Fruit fly (Drosophila melanogaster): ENCODE data around the gene Cyp4e3.

Gene Cyp4e3

DNA sequence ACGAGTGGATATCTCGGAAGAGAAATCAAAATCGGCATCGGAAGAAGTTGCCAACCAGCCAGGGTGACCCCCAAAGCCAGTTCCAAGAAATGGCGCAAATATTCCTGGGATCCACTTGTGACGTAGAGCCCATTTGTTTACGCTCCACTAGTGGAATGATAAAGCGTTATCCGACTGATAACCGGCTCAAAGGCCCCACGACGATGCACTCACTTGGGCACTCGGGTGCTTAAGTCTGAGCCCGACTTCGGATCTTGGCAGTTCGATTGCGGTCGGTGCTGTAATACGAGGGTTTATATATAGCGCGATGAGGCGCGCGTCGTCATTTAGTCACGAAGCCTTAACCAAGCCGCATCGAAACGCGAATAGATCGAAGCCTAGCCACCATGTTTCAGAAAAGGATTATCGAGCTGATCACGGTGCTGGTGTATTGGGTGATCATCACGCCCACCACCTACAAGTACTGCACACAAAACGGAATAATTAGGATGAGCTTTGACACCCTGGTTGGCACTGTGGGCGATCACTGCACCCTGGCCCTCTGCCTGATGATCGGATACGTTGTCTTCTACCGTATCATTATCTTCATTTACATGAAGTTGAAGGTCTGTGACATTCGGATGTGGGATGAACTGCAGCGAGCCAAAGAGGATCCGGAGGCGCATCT lies 20.1 kb downstream of the Cyp4e3 start, which contains the start of gene CG13116:
CG13116 (plus strand) TSS at position 323 of the 667 bp plus-strand sequence.
- TF ChIP-seq CG17801 (GFP tag; optimal IDR thresholded peaks at IDR 0.05; ENCODE audit: partially characterized antibody) = no peak

DNA sequence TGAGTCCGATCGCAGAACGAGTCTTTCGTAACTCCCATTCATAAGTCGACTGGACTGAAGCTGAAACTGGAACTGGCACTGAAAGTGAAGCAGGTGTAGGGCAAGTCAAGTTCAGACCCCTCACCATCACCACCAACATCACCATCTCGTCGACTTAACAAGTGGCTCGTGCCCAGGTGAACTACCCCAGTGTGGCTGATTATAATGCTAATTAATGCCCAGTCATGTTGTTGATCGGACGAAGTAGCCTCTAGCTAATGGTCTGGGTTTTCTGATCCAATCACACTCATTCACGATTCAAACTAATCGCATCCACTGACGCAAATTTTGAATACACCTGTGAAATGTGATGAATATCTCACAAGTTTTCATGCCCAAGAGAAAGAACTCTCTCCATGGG lies 21.1 kb downstream of the Cyp4e3 start:
- TF ChIP-seq CG17801 (GFP tag; optimal IDR thresholded peaks at IDR 0.05; ENCODE audit: partially characterized antibody) = no peak

DNA sequence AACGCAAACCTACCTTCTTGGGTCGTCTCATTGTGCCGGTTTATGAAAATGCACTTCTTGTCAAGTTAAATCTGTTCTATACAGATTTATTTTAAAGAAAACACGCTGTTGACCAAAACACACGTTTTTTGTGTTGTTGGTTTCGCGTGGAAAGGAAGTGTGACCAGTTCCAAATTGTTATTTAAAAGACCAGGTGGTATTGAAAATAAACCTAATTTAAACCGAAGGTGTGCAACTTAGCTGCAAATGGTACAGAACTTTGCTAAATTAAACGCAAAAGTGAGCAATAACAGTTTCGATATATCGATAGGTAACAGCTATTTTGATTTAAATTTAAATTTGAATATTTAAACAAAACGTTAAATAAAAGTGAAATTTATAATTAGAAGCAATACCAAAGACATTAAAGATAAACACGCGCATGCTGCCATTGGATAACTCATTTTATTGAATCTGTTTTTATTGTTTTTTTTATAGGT lies 38.7 kb downstream of the Cyp4e3 start, which contains the start of gene CG4364:
CG4364 (minus strand) TSS at position 165 of the 479 bp plus-strand sequence.
- TF ChIP-seq CG17801 (GFP tag; optimal IDR thresholded peaks at IDR 0.05; ENCODE audit: partially characterized antibody) = no peak

DNA sequence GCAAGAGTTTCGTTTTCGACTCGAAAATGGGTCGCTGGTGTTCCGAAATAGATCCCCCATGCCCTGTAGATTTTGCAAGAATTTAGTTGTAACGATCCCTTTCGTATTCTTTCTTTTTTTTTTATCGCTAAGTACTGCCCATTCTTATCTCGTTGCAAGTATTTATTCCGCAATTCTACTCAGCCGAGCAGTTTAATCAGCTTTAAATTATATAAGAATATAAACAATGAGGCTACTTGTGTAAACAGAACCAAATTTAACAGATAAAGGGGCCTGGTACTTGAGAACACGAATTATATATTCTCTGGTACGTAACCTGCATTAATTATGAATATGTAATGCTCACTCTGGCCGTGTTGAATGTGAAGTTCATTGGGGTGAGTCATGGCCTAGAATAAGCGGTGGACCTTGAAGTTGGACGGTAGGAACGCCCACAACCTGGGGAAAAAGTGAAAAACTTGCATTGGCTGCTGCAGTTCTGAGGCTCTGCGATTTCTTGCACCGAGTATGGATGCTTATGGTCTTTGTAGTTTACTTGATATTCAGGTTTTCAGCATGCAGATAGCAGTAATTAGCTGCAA lies 42.3 kb downstream of the Cyp4e3 start:
- no peak for TF ChIP-seq CG17801 (GFP tag; optimal IDR thresholded peaks at IDR 0.05; ENCODE audit: partially characterized antibody)

DNA sequence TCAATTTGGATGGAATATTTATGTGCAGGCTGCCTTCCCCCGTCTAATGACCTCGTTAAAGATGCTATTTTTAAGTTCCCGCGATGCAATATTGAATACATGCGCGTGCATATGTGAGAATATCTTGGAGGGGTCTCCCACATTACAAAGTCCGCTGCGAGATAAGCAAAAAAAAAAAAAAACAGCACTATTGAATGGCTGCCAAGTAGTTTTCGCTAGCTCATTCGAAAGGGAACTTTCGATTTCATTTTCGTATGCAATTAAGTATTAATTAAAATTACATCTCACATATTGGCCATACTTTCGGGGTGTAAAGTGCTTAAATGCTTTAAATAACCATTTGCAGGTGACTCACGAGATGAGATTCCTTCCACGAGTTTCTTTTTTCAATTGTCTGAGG lies 42.8 kb downstream of the Cyp4e3 start:
- no peak for TF ChIP-seq CG17801 (GFP tag; optimal IDR thresholded peaks at IDR 0.05; ENCODE audit: partially characterized antibody)

DNA sequence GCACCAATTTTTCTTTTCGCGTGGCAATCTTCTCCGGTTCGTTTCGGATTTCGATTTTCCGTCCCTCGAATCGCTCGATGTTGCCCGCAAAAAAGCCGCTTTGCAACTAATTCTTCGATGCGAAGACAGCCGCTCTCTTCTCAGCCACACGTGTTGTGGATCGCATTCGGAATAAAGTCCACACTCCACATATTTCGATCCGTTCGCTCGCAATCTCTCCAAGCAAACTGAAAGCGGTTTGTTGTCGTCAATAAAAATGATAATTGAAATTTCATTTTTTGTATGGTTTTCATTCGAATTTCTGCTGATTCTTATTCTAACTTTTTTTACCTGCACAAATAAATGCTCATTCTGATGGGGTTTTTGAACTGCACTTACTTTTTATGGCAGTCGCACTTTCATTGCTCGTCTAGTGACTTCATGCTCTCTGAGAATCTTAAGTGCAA lies 44.0 kb downstream of the Cyp4e3 start, which contains the start of gene CG31710:
CG31710 (minus strand) TSS at position 83 of the 446 bp plus-strand sequence.
- peak; percentile 10 for TF ChIP-seq CG17801 (GFP tag; optimal IDR thresholded peaks at IDR 0.05; ENCODE audit: partially characterized antibody)

DNA sequence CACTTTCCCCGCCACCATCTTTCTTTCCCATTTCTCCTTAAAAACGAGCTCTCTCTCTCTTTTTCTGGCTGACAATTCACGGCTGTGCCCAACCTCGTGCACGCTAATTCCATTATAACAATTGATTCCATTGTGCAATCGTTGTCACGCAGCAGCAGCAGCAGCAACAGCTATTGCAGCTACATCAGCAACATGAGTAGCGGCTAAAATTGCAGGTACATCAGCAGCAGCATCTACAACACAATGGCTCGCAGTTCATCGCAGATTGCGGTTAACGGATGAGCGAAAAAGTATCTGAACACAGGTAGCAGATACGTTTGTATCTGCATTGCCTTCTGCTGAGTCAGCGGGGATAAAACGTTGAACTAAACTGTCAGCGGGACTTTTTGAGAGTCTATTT lies 44.6 kb downstream of the Cyp4e3 start:
- TF ChIP-seq CG17801 (GFP tag; optimal IDR thresholded peaks at IDR 0.05; ENCODE audit: partially characterized antibody) = no peak

DNA sequence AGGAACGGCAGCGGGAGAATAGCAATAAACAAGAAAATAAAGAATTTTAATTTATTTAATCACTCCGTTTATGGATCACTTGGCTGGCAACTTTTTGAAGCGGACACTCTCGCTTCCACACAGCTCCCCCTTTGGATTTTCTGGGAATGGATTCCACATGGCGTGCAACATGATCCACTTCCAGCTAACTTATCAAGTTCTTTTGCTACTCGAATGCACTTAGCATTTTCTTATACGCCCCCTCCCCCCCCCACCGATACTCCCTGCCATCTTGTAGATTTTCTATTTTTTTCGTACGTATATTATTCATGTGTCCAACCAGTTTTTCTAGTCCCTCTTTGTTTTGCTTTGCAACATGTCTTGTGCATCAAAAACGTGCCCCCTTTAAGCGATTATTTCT lies 45.5 kb downstream of the Cyp4e3 start:
- no peak for TF ChIP-seq CG17801 (GFP tag; optimal IDR thresholded peaks at IDR 0.05; ENCODE audit: partially characterized antibody)

DNA sequence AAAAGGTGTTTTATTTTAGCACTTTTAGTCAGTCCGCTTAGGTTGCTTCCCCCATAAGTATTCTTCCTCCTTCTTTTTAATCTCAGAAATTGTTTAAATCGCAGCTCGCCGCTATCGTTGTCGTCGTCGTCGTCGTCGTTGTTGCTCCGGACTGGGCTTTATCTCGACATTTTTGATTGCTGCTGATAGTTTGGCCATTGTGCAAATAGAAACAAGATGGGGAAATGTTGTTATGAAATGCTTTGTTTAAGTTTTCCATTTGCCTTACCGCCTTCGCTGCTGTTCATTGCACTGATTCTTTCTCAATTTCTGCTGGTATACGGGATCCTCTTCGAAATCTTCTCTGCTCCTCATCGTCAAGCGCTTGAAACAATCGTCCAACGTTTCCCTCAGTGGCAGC lies 46.9 kb downstream of the Cyp4e3 start:
- no peak for TF ChIP-seq CG17801 (GFP tag; optimal IDR thresholded peaks at IDR 0.05; ENCODE audit: partially characterized antibody)

DNA sequence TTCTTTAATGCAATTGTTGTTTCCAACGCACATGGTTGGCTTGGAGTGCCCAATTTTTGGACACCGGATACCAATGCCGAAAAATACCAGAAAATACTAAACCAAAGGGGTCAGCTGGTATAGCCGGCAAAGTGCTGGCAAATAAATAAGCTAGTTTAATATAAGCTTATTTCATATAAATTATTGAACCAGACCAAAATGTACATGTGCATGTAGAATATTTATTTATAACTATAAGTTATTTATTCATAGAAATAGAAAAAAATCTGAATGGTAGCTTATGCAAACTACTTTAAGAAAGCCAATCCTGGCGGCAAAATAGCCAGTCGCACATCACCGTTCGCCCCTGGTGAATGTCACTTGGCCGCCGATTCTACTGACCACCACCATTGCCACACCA lies 49.4 kb downstream of the Cyp4e3 start, which contains the start of gene pelo:
pelo (plus strand) TSS at position 357 of the 400 bp plus-strand sequence.
- peak; percentile 64 for TF ChIP-seq CG17801 (GFP tag; optimal IDR thresholded peaks at IDR 0.05; ENCODE audit: partially characterized antibody)

DNA sequence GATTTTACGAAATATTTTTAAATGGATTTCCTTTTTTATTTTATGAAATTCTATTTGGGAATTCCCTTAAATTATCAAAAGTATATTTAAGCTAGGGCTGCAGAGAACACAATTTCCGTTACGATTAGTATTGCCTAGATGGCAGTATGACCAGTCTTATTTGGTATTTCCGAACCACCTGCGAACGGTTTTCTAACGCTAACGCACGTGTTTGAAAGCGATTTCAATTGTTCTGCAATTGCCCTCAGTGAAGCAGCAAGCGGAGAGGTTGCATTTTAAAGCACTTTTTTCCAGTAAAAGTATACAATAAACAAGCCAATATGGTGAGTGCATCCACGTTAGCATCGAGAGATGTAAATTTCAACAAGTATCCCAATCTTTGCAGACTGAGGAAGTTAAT lies 50.3 kb downstream of the Cyp4e3 start, which contains the start of gene hoip:
hoip (plus strand) TSS at position 177 of the 400 bp plus-strand sequence.
- TF ChIP-seq CG17801 (GFP tag; optimal IDR thresholded peaks at IDR 0.05; ENCODE audit: partially characterized antibody) = no peak

DNA sequence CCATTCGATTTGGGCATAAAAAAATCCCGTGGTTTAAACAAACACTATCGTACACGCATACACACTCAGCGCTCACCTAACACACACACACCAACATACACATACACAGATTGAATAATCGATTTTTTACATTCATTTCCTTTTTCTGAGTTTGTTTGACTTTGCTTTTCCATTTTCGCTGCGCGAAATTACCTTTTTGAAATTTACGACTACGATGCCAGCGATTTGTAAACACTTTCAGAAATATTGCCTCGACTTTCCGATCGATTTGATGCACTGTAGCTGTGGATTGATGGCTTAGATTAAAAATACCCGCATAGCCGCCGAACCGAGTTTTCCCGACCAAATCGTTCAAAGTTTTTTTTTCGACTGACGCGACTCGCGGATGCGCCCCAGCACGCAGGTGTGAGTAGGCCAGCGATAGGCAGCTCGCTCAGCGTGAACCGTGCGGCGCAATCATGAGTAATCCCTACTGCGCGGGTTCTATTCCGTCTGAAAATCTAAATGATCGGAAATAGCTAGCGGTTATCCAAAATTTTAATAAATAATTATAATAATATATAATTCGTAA lies 50.9 kb downstream of the Cyp4e3 start, which contains the start of gene Pka-C1:
Pka-C1 (minus strand) TSS at position 375 of the 571 bp plus-strand sequence.
- TF ChIP-seq CG17801 (GFP tag; optimal IDR thresholded peaks at IDR 0.05; ENCODE audit: partially characterized antibody) = no peak

DNA sequence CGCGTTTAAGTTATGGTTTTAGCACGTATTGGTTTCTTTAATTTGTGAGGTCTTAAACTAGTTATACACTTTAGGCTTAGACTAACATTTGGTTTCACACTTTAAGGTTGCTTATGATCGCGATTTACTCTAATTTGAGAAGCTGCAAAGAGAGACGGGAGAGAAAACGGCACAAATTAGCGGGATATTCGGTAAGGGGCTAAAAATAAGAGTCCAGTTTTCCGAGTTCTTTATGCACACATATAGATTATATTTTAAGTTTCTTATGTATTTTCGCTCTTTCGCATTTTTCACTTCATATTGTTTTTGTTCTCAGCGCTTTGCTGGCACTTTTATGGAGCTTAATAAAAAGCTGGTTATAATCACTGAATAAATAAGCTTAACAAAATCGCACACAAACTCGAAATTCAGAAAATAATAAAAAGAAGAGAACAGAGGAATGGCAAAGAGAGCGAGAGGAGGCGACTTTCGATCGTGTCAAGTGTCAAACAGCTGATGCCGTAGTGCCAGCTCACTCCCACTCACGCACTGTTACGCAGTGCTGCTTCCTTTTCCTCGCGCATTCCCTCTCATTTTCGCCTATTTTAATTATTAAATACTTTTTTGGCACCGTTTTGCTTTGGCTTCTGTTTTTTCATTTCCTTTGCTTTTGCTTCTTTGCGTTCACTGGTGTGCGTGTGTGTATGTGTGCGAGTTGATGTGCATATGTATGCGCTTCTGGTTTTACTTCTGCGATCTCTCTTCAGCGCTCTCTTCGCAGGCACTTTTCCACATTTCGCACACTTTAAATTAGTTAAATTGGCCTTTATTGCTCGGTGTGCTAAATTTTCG lies 51.6 kb downstream of the Cyp4e3 start:
- TF ChIP-seq CG17801 (GFP tag; optimal IDR thresholded peaks at IDR 0.05; ENCODE audit: partially characterized antibody) = peak; percentile 36
